Fruit fly (Drosophila melanogaster) whole organism, embryonic: ENCODE data around the gene Bcs1.

Source experiments
- Adf1 ChIP-seq: fragments of 200-800 bp; sonication (Bioruptor generic); IDR thresholded peaks from 2 replicates; pipeline ENCODE4 v1.3.6; 2022; ENCODE audit warnings: missing biosample characterization, missing genetic modification characterization
- Atf-2 ChIP-seq: fragments of 200-800 bp; sonication (Bioruptor generic); optimal IDR thresholded peaks from 2 replicates; lab custom pipeline; 2016; ENCODE audit warnings: missing biosample characterization, missing genetic modification characterization
- Atf6 ChIP-seq: fragments of 200-800 bp; sonication (Bioruptor generic); IDR thresholded peaks from 2 replicates; pipeline ENCODE4 v1.3.6; 2022; ENCODE audit warnings: missing biosample characterization, missing genetic modification characterization
- Awh ChIP-seq: fragments of 200-800 bp; sonication (Bioruptor generic); IDR thresholded peaks from 2 replicates; pipeline ENCODE4, ENCODE4 v1.3.6; 2022; ENCODE audit warnings: missing biosample characterization, missing genetic modification characterization
- C15 ChIP-seq: fragments of 200-800 bp; sonication (Bioruptor generic); IDR thresholded peaks from 3 replicates; pipeline ENCODE4 v1.3.6; 2022; ENCODE audit warnings: missing biosample characterization, missing genetic modification characterization
- CG10267 ChIP-seq: fragments of 200-800 bp; sonication (Bioruptor generic); optimal IDR thresholded peaks from 2 replicates; lab custom pipeline; 2018; ENCODE audit warnings: missing biosample characterization, mild to moderate bottlenecking, missing genetic modification characterization, moderate library complexity
- CG11398 ChIP-seq: fragments of 200-800 bp; sonication (Bioruptor generic); optimal IDR thresholded peaks from 2 replicates; lab custom pipeline; 2016; ENCODE audit warnings: missing biosample characterization, missing genetic modification characterization
- CG12071 ChIP-seq: fragments of 200-800 bp; sonication (Bioruptor generic); optimal IDR thresholded peaks from 3 replicates; lab custom pipeline; 2018; ENCODE audit warnings: missing biosample characterization, mild to moderate bottlenecking, missing genetic modification characterization
- CG1233 ChIP-seq: fragments of 200-800 bp; sonication (Bioruptor generic); optimal IDR thresholded peaks from 4 replicates; lab custom pipeline; 2018; ENCODE audit warnings: missing biosample characterization, mild to moderate bottlenecking, missing genetic modification characterization
- CG14860 ChIP-seq: fragments of 200-800 bp; sonication (Bioruptor generic); IDR thresholded peaks from 3 replicates; pipeline ENCODE4 v1.3.6; 2022; ENCODE audit warnings: missing biosample characterization, missing genetic modification characterization; ENCODE audit not compliant: partially characterized antibody
- CG17802 ChIP-seq: fragments of 200-800 bp; sonication (Bioruptor generic); optimal IDR thresholded peaks from 2 replicates; lab custom pipeline; 2018; ENCODE audit warnings: missing biosample characterization, mild to moderate bottlenecking, missing genetic modification characterization, moderate library complexity
- CG17912 ChIP-seq: fragments of 200-800 bp; sonication (Bioruptor generic); optimal IDR thresholded peaks from 2 replicates; lab custom pipeline; 2018; ENCODE audit warnings: missing biosample characterization, mild to moderate bottlenecking, missing genetic modification characterization
- CG18262 ChIP-seq: fragments of 200-800 bp; optimal IDR thresholded peaks from 3 replicates; lab custom pipeline; 2019; ENCODE audit warnings: missing biosample characterization, mild to moderate bottlenecking, missing genetic modification characterization, moderate library complexity
- CG2129 ChIP-seq: fragments of 200-800 bp; sonication (Bioruptor generic); IDR thresholded peaks from 2 replicates; pipeline ENCODE4 v1.3.6; 2022; ENCODE audit warnings: missing biosample characterization, missing genetic modification characterization; ENCODE audit not compliant: partially characterized antibody
- CG32767 ChIP-seq: fragments of 200-800 bp; sonication (Bioruptor generic); IDR thresholded peaks from 2 replicates; pipeline ENCODE4 v1.3.6; 2022; ENCODE audit warnings: missing biosample characterization, missing genetic modification characterization
- CG33213 ChIP-seq: fragments of 200-800 bp; sonication (Bioruptor generic); optimal IDR thresholded peaks from 3 replicates; lab custom pipeline; 2016; ENCODE audit warnings: missing biosample characterization, missing genetic modification characterization
- CG34422 ChIP-seq: fragments of 200-800 bp; sonication (Bioruptor generic); IDR thresholded peaks from 3 replicates; pipeline ENCODE4 v1.3.6; 2022; ENCODE audit warnings: missing biosample characterization, missing genetic modification characterization
- CG4424 ChIP-seq: fragments of 200-800 bp; sonication (Bioruptor generic); optimal IDR thresholded peaks from 3 replicates; lab custom pipeline; 2016; ENCODE audit warnings: missing biosample characterization, missing genetic modification characterization
- CG4617 ChIP-seq: fragments of 200-800 bp; sonication (Bioruptor generic); optimal IDR thresholded peaks from 3 replicates; lab custom pipeline; 2016; ENCODE audit warnings: missing biosample characterization, missing genetic modification characterization, borderline replicate concordance
- CG8359 ChIP-seq: fragments of 200-800 bp; sonication (Bioruptor generic); optimal IDR thresholded peaks from 2 replicates; lab custom pipeline; 2017; ENCODE audit warnings: missing biosample characterization, mild to moderate bottlenecking, missing genetic modification characterization, borderline replicate concordance
- Dip2 ChIP-seq: fragments of 200-800 bp; sonication (Bioruptor generic); IDR thresholded peaks from 2 replicates; pipeline ENCODE4 v1.3.6; 2022; ENCODE audit warnings: missing biosample characterization, missing genetic modification characterization
- Doc3 ChIP-seq: fragments of 200-800 bp; sonication (Bioruptor generic); IDR thresholded peaks from 3 replicates; pipeline ENCODE4 v1.3.6; 2022; ENCODE audit warnings: missing biosample characterization, missing genetic modification characterization; ENCODE audit not compliant: partially characterized antibody
- Ets97D ChIP-seq: fragments of 200-800 bp; sonication (Bioruptor generic); optimal IDR thresholded peaks from 3 replicates; lab custom pipeline; 2016; ENCODE audit warnings: missing biosample characterization, missing genetic modification characterization
- Fer1 ChIP-seq: fragments of 200-800 bp; sonication (Bioruptor generic); optimal IDR thresholded peaks from 2 replicates; lab custom pipeline; 2017; ENCODE audit warnings: missing biosample characterization, mild to moderate bottlenecking, missing genetic modification characterization
- HLH4C ChIP-seq: fragments of 200-800 bp; sonication (Bioruptor generic); IDR thresholded peaks from 3 replicates; pipeline ENCODE4 v1.3.6; 2022; ENCODE audit warnings: missing biosample characterization, missing genetic modification characterization; ENCODE audit not compliant: partially characterized antibody
- MESR4 ChIP-seq: fragments of 200-800 bp; sonication (Bioruptor generic); optimal IDR thresholded peaks from 2 replicates; lab custom pipeline; 2018; ENCODE audit warnings: missing biosample characterization, mild to moderate bottlenecking, missing genetic modification characterization, moderate library complexity
- Pdp1 ChIP-seq, 2 experiments: fragments of 200-800 bp; sonication (Bioruptor generic); optimal IDR thresholded peaks; 3 replicates each; lab custom pipeline; 2016; ENCODE audit warnings: missing biosample characterization in 2 of 2, missing genetic modification characterization in 2 of 2, mild to moderate bottlenecking in 1 of 2, moderate library complexity in 1 of 2
- Rfx ChIP-seq: fragments of 200-800 bp; sonication (Bioruptor generic); IDR thresholded peaks from 2 replicates; pipeline ENCODE4 v1.3.6; 2022; ENCODE audit warnings: missing biosample characterization, missing genetic modification characterization
- Sry-δ ChIP-seq: fragments of 200-800 bp; sonication (Bioruptor generic); optimal IDR thresholded peaks from 2 replicates; lab custom pipeline; 2016; ENCODE audit warnings: missing biosample characterization, missing genetic modification characterization
- ase ChIP-seq: fragments of 200-800 bp; sonication (Bioruptor generic); IDR thresholded peaks from 3 replicates; pipeline ENCODE4 v1.3.6; 2022; ENCODE audit warnings: missing biosample characterization, missing genetic modification characterization
- bbx ChIP-seq: fragments of 200-800 bp; sonication (Bioruptor generic); IDR thresholded peaks from 2 replicates; pipeline ENCODE4 v1.3.6; 2022; ENCODE audit warnings: missing biosample characterization, missing genetic modification characterization; ENCODE audit not compliant: partially characterized antibody
- bsh ChIP-seq, 2 experiments: fragments of 200-800 bp; sonication (Bioruptor generic); optimal IDR thresholded peaks; 2 replicates each; lab custom pipeline; 2017 to 2018; ENCODE audit warnings: mild to moderate bottlenecking in 2 of 2, missing biosample characterization in 2 of 2, missing genetic modification characterization in 2 of 2, moderate library complexity in 1 of 2
- crp ChIP-seq, 2 experiments: fragments of 200-800 bp; sonication (Bioruptor generic); optimal IDR thresholded peaks; 2 replicates in 1 of 2; 3 replicates in 1 of 2; lab custom pipeline; 2017; ENCODE audit warnings: missing biosample characterization in 2 of 2, missing genetic modification characterization in 2 of 2, mild to moderate bottlenecking in 1 of 2, moderate library complexity in 1 of 2
- gro ChIP-seq: fragments of 200-800 bp; sonication (Bioruptor generic); optimal IDR thresholded peaks from 2 replicates; lab custom pipeline; 2016; ENCODE audit warnings: missing biosample characterization, missing genetic modification characterization
- her ChIP-seq: fragments of 200-800 bp; sonication (Bioruptor generic); optimal IDR thresholded peaks from 2 replicates; lab custom pipeline; 2016; ENCODE audit warnings: missing biosample characterization, missing genetic modification characterization
- ind ChIP-seq: fragments of 200-800 bp; sonication (Bioruptor generic); optimal IDR thresholded peaks from 3 replicates; lab custom pipeline; 2016; ENCODE audit warnings: missing biosample characterization, missing genetic modification characterization
- inv ChIP-seq: fragments of 200-800 bp; sonication (Bioruptor generic); IDR thresholded peaks from 2 replicates; pipeline ENCODE4 v1.3.6; 2022; ENCODE audit warnings: missing biosample characterization, missing genetic modification characterization; ENCODE audit not compliant: partially characterized antibody
- pfk ChIP-seq: fragments of 200-800 bp; sonication (Bioruptor generic); optimal IDR thresholded peaks from 2 replicates; lab custom pipeline; 2018; ENCODE audit warnings: missing biosample characterization, mild to moderate bottlenecking, missing genetic modification characterization, moderate library complexity
- phol ChIP-seq: fragments of 200-800 bp; sonication (Bioruptor generic); optimal IDR thresholded peaks from 3 replicates; lab custom pipeline; 2018; ENCODE audit warnings: missing biosample characterization, mild to moderate bottlenecking, missing genetic modification characterization, moderate library complexity
- pros ChIP-seq: fragments of 200-800 bp; sonication (Bioruptor generic); optimal IDR thresholded peaks from 3 replicates; lab custom pipeline; 2019; ENCODE audit warnings: missing biosample characterization, mild to moderate bottlenecking, missing genetic modification characterization, moderate library complexity
- row ChIP-seq: fragments of 200-800 bp; sonication (Bioruptor generic); IDR thresholded peaks from 3 replicates; pipeline ENCODE4 v1.3.6; 2022; ENCODE audit warnings: missing biosample characterization, missing genetic modification characterization
- salm ChIP-seq: fragments of 200-800 bp; sonication (Bioruptor generic); optimal IDR thresholded peaks from 2 replicates; lab custom pipeline; 2018; ENCODE audit warnings: missing biosample characterization, mild to moderate bottlenecking, missing genetic modification characterization
- sens ChIP-seq: fragments of 200-800 bp; sonication (Bioruptor generic); peaks from one replicate; lab custom pipeline; 2016; ENCODE audit warnings: missing biosample characterization, missing genetic modification characterization
- sna ChIP-seq: fragments of 200-800 bp; sonication (Bioruptor generic); IDR thresholded peaks from 2 replicates; pipeline ENCODE4 v1.3.6; 2022; ENCODE audit warnings: missing biosample characterization, missing genetic modification characterization; ENCODE audit not compliant: partially characterized antibody
- ssp ChIP-seq: fragments of 200-800 bp; sonication (Bioruptor generic); IDR thresholded peaks from 2 replicates; pipeline ENCODE4 v1.3.6; 2022; ENCODE audit warnings: missing biosample characterization, missing genetic modification characterization
- tio ChIP-seq: fragments of 200-800 bp; sonication (Bioruptor generic); optimal IDR thresholded peaks from 2 replicates; lab custom pipeline; 2017; ENCODE audit warnings: missing biosample characterization, missing genetic modification characterization, inconsistent platforms
- zfh2 ChIP-seq: fragments of 200-800 bp; sonication (Bioruptor generic); optimal IDR thresholded peaks from 2 replicates; lab custom pipeline; 2016; ENCODE audit warnings: missing biosample characterization, missing genetic modification characterization

The Bcs1 gene

dm6 chr2L:10238726-10239652, 16.5 kb downstream of the Bcs1 start, which contains the start of gene me31B (continued):
- TF ChIP-seq pfk (peak; percentile 90), CG17802 (tag; lab: Kevin White, UChicago) (peak; percentile 96), ind (no peak), crp (GFP tag; optimal IDR thresholded peaks at IDR 0.05; lab: Kevin White, UChicago) (peak in 1 of 2 experiments; percentile 35), tio (no peak), C15 (GFP tag; lab: Robert Waterston, UW) (no peak), ssp (GFP tag; lab: Robert Waterston, UW) (peak; percentile 88), inv (GFP tag; lab: Robert Waterston, UW) (no peak), CG1233 (GFP tag; lab: Kevin White, UChicago) (peak; percentile 17), salm (tag; lab: Kevin White, UChicago) (no peak), CG10267 (tag; lab: Kevin White, UChicago) (no peak), CG8359 (GFP tag; lab: Kevin White, UChicago) (peak; percentile 3), Pdp1 (GFP tag; optimal IDR thresholded peaks at IDR 0.05; lab: Kevin White, UChicago) (peak in 1 of 2 experiments; percentile 15), sna (GFP tag; lab: Robert Waterston, UW) (no peak), row (GFP tag; lab: Robert Waterston, UW) (peak; percentile 75; the same call in 2 of the 3 replicates), CG17912 (peak; percentile 6), CG11398 (GFP tag; lab: Kevin White, UChicago) (peak; percentile 97), Rfx (GFP tag; lab: Robert Waterston, UW) (no peak), sens (peak; percentile 9)
- TF ChIP-seq, all 482 proteins: peak for 39

dm6 chr2L:10246785-10247190, 24.3 kb downstream of the Bcs1 start, which contains the start of gene chico:
chico (minus strand) TSS chr2L:10247078.
- TF ChIP-seq CG4617 (GFP tag; lab: Kevin White, UChicago): peak; percentile 63
- peak; percentile 48 for TF ChIP-seq CG33213 (GFP tag; lab: Kevin White, UChicago)
- no peak for TF ChIP-seq CG12071 (GFP tag; lab: Kevin White, UChicago)
- peak; percentile 68 for TF ChIP-seq pfk
- no peak for TF ChIP-seq Awh (GFP tag; lab: Robert Waterston, UW)
- no peak for TF ChIP-seq bsh (GFP tag; optimal IDR thresholded peaks at IDR 0.05; lab: Kevin White, UChicago)
- peak; percentile 42 for TF ChIP-seq her (GFP tag; lab: Kevin White, UChicago)
- peak; percentile 68 for TF ChIP-seq CG14860 (GFP tag; lab: Robert Waterston, UW)
- TF ChIP-seq ase (GFP tag; lab: Robert Waterston, UW): no peak
- peak; percentile 63; the same call in 1 of the 3 replicates for TF ChIP-seq CG34422 (GFP tag; lab: Robert Waterston, UW)
- TF ChIP-seq Atf-2: no peak
- TF ChIP-seq Ets97D (GFP tag; lab: Kevin White, UChicago): peak; percentile 83
- peak; percentile 80 for TF ChIP-seq HLH4C
- TF ChIP-seq Sry-δ: peak; percentile 93
- TF ChIP-seq zfh2 (GFP tag; lab: Kevin White, UChicago): no peak
- TF ChIP-seq pros: no peak
- TF ChIP-seq CG32767: peak; percentile 71; the same call in 1 of the 2 replicates
- peak; percentile 50; the same call in 1 of the 3 replicates for TF ChIP-seq Doc3 (GFP tag; lab: Robert Waterston, UW)
- no peak for TF ChIP-seq Adf1 (GFP tag; lab: Robert Waterston, UW)
- TF ChIP-seq Atf6 (GFP tag; lab: Robert Waterston, UW): 0 out of 2 replicates have a peak, but pooled peaks have one; percentile 12
- TF ChIP-seq MESR4 (GFP tag; lab: Kevin White, UChicago): peak; percentile 79
- peak; percentile 47 for TF ChIP-seq gro (GFP tag; lab: Kevin White, UChicago)
- TF ChIP-seq Dip2 (GFP tag; lab: Robert Waterston, UW): no peak
- peak; percentile 43 for TF ChIP-seq phol (tag; lab: Kevin White, UChicago)
- no peak for TF ChIP-seq CG2129 (GFP tag; lab: Robert Waterston, UW)
- TF ChIP-seq Fer1 (GFP tag; lab: Kevin White, UChicago): peak; percentile 27
- TF ChIP-seq CG18262 (tag; lab: Kevin White, UChicago): no peak
- peak; percentile 74 for TF ChIP-seq bbx (GFP tag; lab: Robert Waterston, UW)
- TF ChIP-seq CG4424: peak; percentile 29
